Worm (Caenorhabditis elegans): ENCODE results near the gene F13E6.2.

Gene F13E6.2

DNA sequence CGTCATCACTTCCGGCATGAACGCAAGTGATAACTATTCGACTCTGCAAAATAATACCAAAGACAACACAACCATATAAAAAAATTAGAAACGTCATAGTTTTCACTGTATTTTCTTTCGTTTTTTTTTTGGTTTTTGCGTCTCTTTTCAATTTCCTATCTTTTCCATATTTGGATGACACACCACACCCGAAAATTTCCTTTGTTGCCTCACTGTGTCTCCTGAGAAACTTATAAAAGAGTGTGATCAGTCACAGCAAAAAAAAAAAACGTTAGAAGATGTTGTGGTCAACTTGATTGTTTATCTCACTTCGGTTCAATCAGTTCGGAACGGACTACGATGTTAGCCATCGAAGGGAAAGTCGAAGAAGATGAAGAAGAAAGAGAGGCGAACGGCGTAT, 15.6 kb upstream of the F13E6.2 start:
- TF ChIP-seq jun-1 (tag; optimal IDR thresholded peaks at IDR 0.05) (no peak), pqm-1 (tag; optimal IDR thresholded peaks at IDR 0.05) (no peak), mep-1 (tag; optimal IDR thresholded peaks at IDR 0.05) (peak; percentile 50), lin-35 (GFP tag; optimal IDR thresholded peaks at IDR 0.05) (peak in 1 of 2 experiments; percentile 44), skn-1 (tag; optimal IDR thresholded peaks at IDR 0.05) (no peak), nhr-20 (tag; optimal IDR thresholded peaks at IDR 0.05) (peak; percentile 26), nhr-28 (tag; optimal IDR thresholded peaks at IDR 0.05) (no peak), lin-14 (GFP tag; optimal IDR thresholded peaks at IDR 0.05) (peak; percentile 67), snu-23 (GFP tag; optimal IDR thresholded peaks at IDR 0.05) (peak; percentile 22), nhr-85 (tag) (peak; percentile 85), blmp-1 (tag; optimal IDR thresholded peaks at IDR 0.05) (peak; percentile 85), nhr-19 (GFP tag; conservative IDR thresholded peaks at IDR 0.05) (no peak), sptf-1 (tag; optimal IDR thresholded peaks at IDR 0.05) (no peak)

DNA sequence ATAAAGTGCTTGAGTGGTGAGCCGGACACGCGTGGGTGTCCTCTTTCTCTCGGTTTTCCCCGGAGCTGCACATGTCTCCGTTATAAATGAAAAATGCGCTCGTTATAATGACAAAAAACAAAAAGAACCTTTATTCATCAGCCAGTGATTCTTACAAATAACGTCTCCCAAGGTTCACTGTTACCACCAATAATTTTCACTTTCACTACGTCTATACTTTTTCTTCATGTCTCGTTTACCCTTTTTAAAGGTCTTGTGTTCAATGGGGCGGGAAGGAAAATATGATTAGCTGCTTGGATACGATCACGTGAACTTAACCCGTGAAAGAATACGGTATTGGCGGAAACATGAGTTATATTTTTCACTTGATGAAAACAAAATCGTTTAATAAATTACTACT, 14.2 kb upstream of the F13E6.2 start:
- TF ChIP-seq aly-2 (tag; optimal IDR thresholded peaks at IDR 0.05), result no peak
- peak; percentile 50 for TF ChIP-seq snu-23 (GFP tag; optimal IDR thresholded peaks at IDR 0.05)
- TF ChIP-seq fos-1 (tag; optimal IDR thresholded peaks at IDR 0.05), result no peak
- no peak for TF ChIP-seq unc-86 (tag; optimal IDR thresholded peaks at IDR 0.05)
- TF ChIP-seq mep-1 (tag; optimal IDR thresholded peaks at IDR 0.05), result no peak
- TF ChIP-seq zag-1 (tag; optimal IDR thresholded peaks at IDR 0.05), result no peak
- no peak for TF ChIP-seq egl-13 (tag; optimal IDR thresholded peaks at IDR 0.05)
- TF ChIP-seq ztf-4 (tag; optimal IDR thresholded peaks at IDR 0.05), result no peak
- TF ChIP-seq nhr-76 (tag; optimal IDR thresholded peaks at IDR 0.05), result no peak
- TF ChIP-seq nhr-90 (tag; optimal IDR thresholded peaks at IDR 0.05; ENCODE audit: poor library complexity), result peak; percentile 65
- TF ChIP-seq lsy-2 (tag; optimal IDR thresholded peaks at IDR 0.05), result peak; percentile 38
- peak; percentile 91 for TF ChIP-seq nhr-85 (tag)
- peak; percentile 75 for TF ChIP-seq nhr-20 (tag; optimal IDR thresholded peaks at IDR 0.05)
- no peak for TF ChIP-seq pag-3 (tag; optimal IDR thresholded peaks at IDR 0.05; ENCODE audit: borderline replicate concordance, insufficient read depth)
- TF ChIP-seq jun-1 (tag; optimal IDR thresholded peaks at IDR 0.05), result no peak
- no peak for TF ChIP-seq fkh-10 (GFP tag; optimal IDR thresholded peaks at IDR 0.05)
- TF ChIP-seq elt-2 (tag; optimal IDR thresholded peaks at IDR 0.05), result peak; percentile 8
- no peak for TF ChIP-seq Y116A8C.19 (tag; optimal IDR thresholded peaks at IDR 0.05; ENCODE audit: borderline replicate concordance)
- peak in 2 of 6 experiments; percentile 27 to 72 for TF ChIP-seq elt-3 (tag; optimal IDR thresholded peaks at IDR 0.05)
- peak; percentile 73 for TF ChIP-seq lin-14 (GFP tag; optimal IDR thresholded peaks at IDR 0.05)
- peak; percentile 65 for TF ChIP-seq nhr-71 (tag; optimal IDR thresholded peaks at IDR 0.05)
- no peak for TF ChIP-seq ets-5 (GFP tag; IDR thresholded peaks at IDR 0.05)
- peak; percentile 70 for TF ChIP-seq unc-130 (tag; optimal IDR thresholded peaks at IDR 0.05)
- no peak for TF ChIP-seq lin-39 (tag; optimal IDR thresholded peaks at IDR 0.05)
- peak in 1 of 2 experiments; percentile 31 for TF ChIP-seq mdl-1 (tag; optimal IDR thresholded peaks at IDR 0.05)
- TF ChIP-seq unc-98 (GFP tag; IDR thresholded peaks at IDR 0.05), result no peak
- TF ChIP-seq lin-35 (GFP tag; optimal IDR thresholded peaks at IDR 0.05), result peak in 1 of 2 experiments; percentile 77
- TF ChIP-seq nhr-84 (tag; optimal IDR thresholded peaks at IDR 0.05), result no peak
- peak; percentile 89 for TF ChIP-seq blmp-1 (tag; optimal IDR thresholded peaks at IDR 0.05)

DNA sequence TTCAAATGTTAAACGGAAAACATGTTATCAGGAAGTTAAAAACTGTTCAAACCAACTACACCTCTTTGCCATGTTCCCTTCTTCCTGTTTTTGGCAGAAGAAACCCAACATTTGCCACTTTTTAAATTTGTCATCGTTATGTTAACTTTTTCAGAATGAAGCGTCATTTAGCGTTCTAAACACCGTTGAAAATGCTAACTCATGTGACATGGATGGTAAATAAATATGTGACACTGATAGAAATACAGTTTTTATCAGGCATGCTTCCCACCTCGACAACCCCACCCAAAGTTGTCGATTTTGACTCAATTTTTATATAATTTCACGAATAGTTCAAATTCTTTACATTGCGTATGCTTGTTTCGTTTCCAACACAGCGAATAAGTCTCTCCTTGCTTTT, 13.2 kb upstream of the F13E6.2 start:
- TF ChIP-seq lin-35 (GFP tag; optimal IDR thresholded peaks at IDR 0.05) (peak in 1 of 2 experiments; percentile 33), elt-2 (tag; optimal IDR thresholded peaks at IDR 0.05) (peak; percentile 68), nhr-20 (tag; optimal IDR thresholded peaks at IDR 0.05) (peak; percentile 18), ceh-90 (tag; optimal IDR thresholded peaks at IDR 0.05) (no peak)

DNA sequence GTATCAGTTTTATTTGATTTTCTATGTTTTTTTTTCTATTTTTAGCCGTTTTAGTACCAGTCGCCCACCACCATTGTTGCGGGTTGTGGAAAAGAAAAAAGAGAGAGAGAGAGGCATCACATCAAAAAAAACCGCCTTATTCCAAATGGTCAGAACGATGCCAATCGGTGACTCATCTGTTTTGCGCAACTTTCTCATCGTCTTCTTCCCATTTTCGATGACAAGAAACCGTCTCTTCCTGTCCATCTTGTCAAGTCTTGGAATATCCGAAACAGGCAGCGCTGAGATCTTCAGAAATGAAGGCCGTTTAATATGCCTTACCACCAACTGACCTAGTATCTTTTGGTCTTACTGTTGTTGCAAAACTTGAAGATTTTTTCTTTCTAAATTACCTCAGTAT, 12.4 kb upstream of the F13E6.2 start:
- TF ChIP-seq nhr-85 (tag) (peak; percentile 80), mep-1 (tag; optimal IDR thresholded peaks at IDR 0.05) (peak; percentile 47), elt-3 (tag; optimal IDR thresholded peaks at IDR 0.05) (peak in 2 of 6 experiments; percentile 32 to 49), pqm-1 (tag; optimal IDR thresholded peaks at IDR 0.05) (no peak), blmp-1 (tag; optimal IDR thresholded peaks at IDR 0.05) (peak; percentile 97), ets-5 (GFP tag; IDR thresholded peaks at IDR 0.05) (no peak), pax-3 (tag; optimal IDR thresholded peaks at IDR 0.05) (no peak), lin-14 (GFP tag; optimal IDR thresholded peaks at IDR 0.05) (peak; percentile 44)
